Fruit fly (Drosophila melanogaster) whole organism, embryonic: ENCODE measurements around the gene shv.
A peak's percentile ranks its signal among the peaks of the same experiment; 100 is the strongest.

Source experiments
- ATbp ChIP-seq: fragments of 200-800 bp; sonication (Bioruptor generic); optimal IDR thresholded peaks from 2 replicates; lab custom pipeline; 2017; ENCODE audit warnings: missing biosample characterization, mild to moderate bottlenecking, missing genetic modification characterization, missing genetic modification reagents
- Bdp1 ChIP-seq: fragments of 200-800 bp; sonication (Bioruptor generic); optimal IDR thresholded peaks from 3 replicates; lab custom pipeline; 2016; ENCODE audit warnings: missing biosample characterization, missing genetic modification characterization
- Bteb2 ChIP-seq: fragments of 200-800 bp; sonication (Bioruptor generic); optimal IDR thresholded peaks from 2 replicates; lab custom pipeline; 2016; ENCODE audit warnings: missing biosample characterization, missing genetic modification characterization
- CG10147 ChIP-seq: fragments of 200-800 bp; sonication (Bioruptor generic); optimal IDR thresholded peaks from 2 replicates; lab custom pipeline; 2019; ENCODE audit warnings: missing biosample characterization, mild to moderate bottlenecking, missing genetic modification characterization, moderate library complexity
- CG11696 ChIP-seq: fragments of 200-800 bp; sonication (Bioruptor generic); IDR thresholded peaks from 2 replicates; pipeline ENCODE4 v1.3.6; 2022; ENCODE audit warnings: missing biosample characterization, missing genetic modification characterization
- CG12104 ChIP-seq: fragments of 200-800 bp; sonication (Bioruptor generic); optimal IDR thresholded peaks from 3 replicates; lab custom pipeline; 2016; ENCODE audit warnings: missing biosample characterization, missing genetic modification characterization
- CG12236 ChIP-seq: fragments of 200-800 bp; sonication (Bioruptor generic); optimal IDR thresholded peaks from 2 replicates; lab custom pipeline; 2016; ENCODE audit warnings: missing biosample characterization, missing genetic modification characterization
- CG12659 ChIP-seq: fragments of 200-800 bp; sonication (Bioruptor generic); optimal IDR thresholded peaks from 3 replicates; lab custom pipeline; 2017; ENCODE audit warnings: mild to moderate bottlenecking, missing biosample characterization, missing genetic modification reagents, missing genetic modification characterization
- CG14710 ChIP-seq: fragments of 200-800 bp; sonication (Bioruptor generic); optimal IDR thresholded peaks from 3 replicates; lab custom pipeline; 2019; ENCODE audit warnings: missing biosample characterization, mild to moderate bottlenecking, missing genetic modification characterization, moderate library complexity
- CG14965 ChIP-seq: fragments of 200-800 bp; sonication (Bioruptor generic); optimal IDR thresholded peaks from 2 replicates; lab custom pipeline; 2016; ENCODE audit warnings: missing biosample characterization, missing genetic modification characterization, borderline replicate concordance
- CG1792 ChIP-seq: fragments of 200-800 bp; sonication (Bioruptor generic); optimal IDR thresholded peaks from 2 replicates; lab custom pipeline; 2016; ENCODE audit warnings: missing biosample characterization, missing genetic modification characterization
- CG2202 ChIP-seq: fragments of 200-800 bp; sonication (Bioruptor generic); optimal IDR thresholded peaks from 2 replicates; lab custom pipeline; 2018; ENCODE audit warnings: missing biosample characterization, mild to moderate bottlenecking, missing genetic modification characterization
- CG2889 ChIP-seq: fragments of 200-800 bp; sonication (Bioruptor generic); IDR thresholded peaks from 3 replicates; pipeline ENCODE4 v1.3.6; 2022; ENCODE audit warnings: missing biosample characterization, missing genetic modification characterization
- CG30403 ChIP-seq: fragments of 200-800 bp; sonication (Bioruptor generic); optimal IDR thresholded peaks from 3 replicates; lab custom pipeline; 2016; ENCODE audit warnings: missing biosample characterization, missing genetic modification characterization
- CG30431 ChIP-seq: fragments of 200-800 bp; sonication (Bioruptor generic); optimal IDR thresholded peaks from 2 replicates; lab custom pipeline; 2017; ENCODE audit warnings: missing biosample characterization, missing genetic modification characterization
- CG3281 ChIP-seq: fragments of 200-800 bp; sonication (Bioruptor generic); optimal IDR thresholded peaks from 3 replicates; lab custom pipeline; 2017; ENCODE audit warnings: missing biosample characterization, mild to moderate bottlenecking, missing genetic modification characterization
- CG3995 ChIP-seq: fragments of 200-800 bp; sonication (Bioruptor generic); optimal IDR thresholded peaks from 3 replicates; lab custom pipeline; 2016; ENCODE audit warnings: missing biosample characterization, missing genetic modification characterization
- CG4328 ChIP-seq: fragments of 200-800 bp; sonication (Bioruptor generic); optimal IDR thresholded peaks from 3 replicates; lab custom pipeline; 2017; ENCODE audit warnings: missing biosample characterization, missing genetic modification reagents, missing genetic modification characterization
- CG43689 ChIP-seq: fragments of 200-800 bp; sonication (Bioruptor generic); IDR thresholded peaks from 2 replicates; pipeline ENCODE4 v1.3.6; 2022; ENCODE audit warnings: missing biosample characterization, missing genetic modification characterization
- CG4617 ChIP-seq: fragments of 200-800 bp; sonication (Bioruptor generic); optimal IDR thresholded peaks from 3 replicates; lab custom pipeline; 2016; ENCODE audit warnings: missing biosample characterization, missing genetic modification characterization, borderline replicate concordance
- CG6175 ChIP-seq: fragments of 200-800 bp; sonication (Bioruptor generic); IDR thresholded peaks from 3 replicates; pipeline ENCODE4 v1.3.6; 2022; ENCODE audit warnings: missing biosample characterization, missing genetic modification characterization
- CG6689 ChIP-seq: fragments of 200-800 bp; sonication (Bioruptor generic); IDR thresholded peaks from 2 replicates; pipeline ENCODE4 v1.3.6; 2022; ENCODE audit warnings: missing biosample characterization, missing genetic modification characterization
- CG6765 ChIP-seq: fragments of 200-800 bp; sonication (Bioruptor generic); optimal IDR thresholded peaks from 3 replicates; lab custom pipeline; 2017; ENCODE audit warnings: missing biosample characterization, mild to moderate bottlenecking, missing genetic modification characterization
- CG7963 ChIP-seq: fragments of 200-800 bp; sonication (Bioruptor generic); IDR thresholded peaks from 3 replicates; pipeline ENCODE4 v1.3.6; 2022; ENCODE audit warnings: missing biosample characterization, missing genetic modification characterization; ENCODE audit not compliant: partially characterized antibody
- CG8944 ChIP-seq: fragments of 200-800 bp; sonication (Bioruptor generic); optimal IDR thresholded peaks from 3 replicates; lab custom pipeline; 2016; ENCODE audit warnings: missing biosample characterization, missing genetic modification characterization
- CG9817 ChIP-seq: fragments of 200-800 bp; sonication (Bioruptor generic); optimal IDR thresholded peaks from 2 replicates; lab custom pipeline; 2018; ENCODE audit warnings: missing biosample characterization, mild to moderate bottlenecking, missing genetic modification characterization, moderate library complexity
- D ChIP-seq, 2 experiments: fragments of 200-800 bp in 1 of 2; fragments of >200 bp in 1 of 2; sonication (Bioruptor generic) in 1 of 2; optimal IDR thresholded peaks; 2 replicates in 1 of 2; 3 replicates in 1 of 2; lab custom pipeline; 2017; ENCODE audit warnings: mild to moderate bottlenecking in 1 of 2, missing biosample characterization in 1 of 2, missing genetic modification characterization in 1 of 2, missing genetic modification reagents in 1 of 2
- Dp ChIP-seq: fragments of 200-800 bp; sonication (Bioruptor generic); optimal IDR thresholded peaks from 2 replicates; lab custom pipeline; 2018; ENCODE audit warnings: missing biosample characterization, mild to moderate bottlenecking, missing genetic modification characterization, moderate library complexity
- Gug ChIP-seq: fragments of 200-800 bp; sonication (Bioruptor generic); IDR thresholded peaks from 4 replicates; pipeline ENCODE4 v1.3.6; 2022; ENCODE audit warnings: missing biosample characterization, missing genetic modification characterization
- H15 ChIP-seq: fragments of 200-800 bp; sonication (Bioruptor generic); IDR thresholded peaks from 3 replicates; pipeline ENCODE4 v1.3.6; 2022; ENCODE audit warnings: missing biosample characterization, missing genetic modification characterization
- NfI ChIP-seq: fragments of 200-800 bp; sonication (Bioruptor generic); optimal IDR thresholded peaks from 3 replicates; lab custom pipeline; 2018; ENCODE audit warnings: missing biosample characterization, mild to moderate bottlenecking, missing genetic modification characterization, moderate library complexity
- PHDP ChIP-seq: fragments of 200-800 bp; sonication (Bioruptor generic); optimal IDR thresholded peaks from 3 replicates; lab custom pipeline; 2018; ENCODE audit warnings: missing biosample characterization, mild to moderate bottlenecking, missing genetic modification characterization, moderate library complexity
- Ptx1 ChIP-seq: fragments of 200-800 bp; sonication (Bioruptor generic); IDR thresholded peaks from 2 replicates; pipeline ENCODE4 v1.3.6; 2022; ENCODE audit warnings: missing biosample characterization, missing genetic modification characterization
- Ssrp ChIP-seq: fragments of 200-800 bp; sonication (Bioruptor generic); optimal IDR thresholded peaks from 2 replicates; lab custom pipeline; 2018; ENCODE audit warnings: missing biosample characterization, mild to moderate bottlenecking, missing genetic modification characterization, moderate library complexity
- TFAM ChIP-seq: fragments of 200-800 bp; sonication (Bioruptor generic); optimal IDR thresholded peaks from 2 replicates; lab custom pipeline; 2017; ENCODE audit warnings: missing biosample characterization, missing genetic modification characterization, inconsistent platforms
- ac ChIP-seq: fragments of 200-800 bp; sonication (Bioruptor generic); optimal IDR thresholded peaks from 3 replicates; lab custom pipeline; 2017; ENCODE audit warnings: missing biosample characterization, mild to moderate bottlenecking, missing genetic modification characterization
- ase ChIP-seq: fragments of 200-800 bp; sonication (Bioruptor generic); IDR thresholded peaks from 3 replicates; pipeline ENCODE4 v1.3.6; 2022; ENCODE audit warnings: missing biosample characterization, missing genetic modification characterization
- bcd ChIP-seq: fragments of 200-800 bp; sonication (Bioruptor generic); optimal IDR thresholded peaks from 2 replicates; lab custom pipeline; 2017; ENCODE audit warnings: missing biosample characterization, mild to moderate bottlenecking, missing genetic modification characterization
- caup ChIP-seq: fragments of 200-800 bp; sonication (Bioruptor generic); optimal IDR thresholded peaks from 3 replicates; lab custom pipeline; 2017; ENCODE audit warnings: missing biosample characterization, mild to moderate bottlenecking, missing genetic modification characterization, moderate library complexity; ENCODE audit not compliant: severe bottlenecking
- crc ChIP-seq: fragments of 200-800 bp; sonication (Bioruptor generic); optimal IDR thresholded peaks from 2 replicates; lab custom pipeline; 2016; ENCODE audit warnings: missing biosample characterization, missing genetic modification characterization
- dmrt11E ChIP-seq: fragments of 200-800 bp; sonication (Bioruptor generic); optimal IDR thresholded peaks from 3 replicates; lab custom pipeline; 2018; ENCODE audit warnings: missing biosample characterization, mild to moderate bottlenecking, missing genetic modification characterization, moderate library complexity
- eve ChIP-seq, 2 experiments: fragments of >200 bp; optimal IDR thresholded peaks; 2 replicates each; lab custom pipeline; 2017; ENCODE audit warnings: missing biosample characterization in 2 of 2, missing genetic modification characterization in 2 of 2
- mld ChIP-seq: fragments of 200-800 bp; sonication (Bioruptor generic); IDR thresholded peaks from 3 replicates; pipeline ENCODE4 v1.3.6; 2022; ENCODE audit warnings: missing biosample characterization, missing genetic modification characterization; ENCODE audit not compliant: partially characterized antibody
- nau ChIP-seq: fragments of 200-800 bp; sonication (Bioruptor generic); optimal IDR thresholded peaks from 3 replicates; lab custom pipeline; 2017; ENCODE audit warnings: missing biosample characterization, mild to moderate bottlenecking, missing genetic modification characterization, missing genetic modification reagents
- nerfin-1 ChIP-seq: fragments of 200-800 bp; sonication (Bioruptor generic); optimal IDR thresholded peaks from 3 replicates; lab custom pipeline; 2019; ENCODE audit warnings: missing biosample characterization, mild to moderate bottlenecking, missing genetic modification characterization, moderate library complexity
- pfk ChIP-seq: fragments of 200-800 bp; sonication (Bioruptor generic); optimal IDR thresholded peaks from 2 replicates; lab custom pipeline; 2018; ENCODE audit warnings: missing biosample characterization, mild to moderate bottlenecking, missing genetic modification characterization, moderate library complexity
- row ChIP-seq: fragments of 200-800 bp; sonication (Bioruptor generic); IDR thresholded peaks from 3 replicates; pipeline ENCODE4 v1.3.6; 2022; ENCODE audit warnings: missing biosample characterization, missing genetic modification characterization
- salm ChIP-seq: fragments of 200-800 bp; sonication (Bioruptor generic); optimal IDR thresholded peaks from 2 replicates; lab custom pipeline; 2018; ENCODE audit warnings: missing biosample characterization, mild to moderate bottlenecking, missing genetic modification characterization
- sug ChIP-seq: fragments of 200-800 bp; optimal IDR thresholded peaks from 2 replicates; lab custom pipeline; 2019; ENCODE audit warnings: missing biosample characterization, mild to moderate bottlenecking, missing genetic modification characterization, moderate library complexity

shv gene

DNA sequence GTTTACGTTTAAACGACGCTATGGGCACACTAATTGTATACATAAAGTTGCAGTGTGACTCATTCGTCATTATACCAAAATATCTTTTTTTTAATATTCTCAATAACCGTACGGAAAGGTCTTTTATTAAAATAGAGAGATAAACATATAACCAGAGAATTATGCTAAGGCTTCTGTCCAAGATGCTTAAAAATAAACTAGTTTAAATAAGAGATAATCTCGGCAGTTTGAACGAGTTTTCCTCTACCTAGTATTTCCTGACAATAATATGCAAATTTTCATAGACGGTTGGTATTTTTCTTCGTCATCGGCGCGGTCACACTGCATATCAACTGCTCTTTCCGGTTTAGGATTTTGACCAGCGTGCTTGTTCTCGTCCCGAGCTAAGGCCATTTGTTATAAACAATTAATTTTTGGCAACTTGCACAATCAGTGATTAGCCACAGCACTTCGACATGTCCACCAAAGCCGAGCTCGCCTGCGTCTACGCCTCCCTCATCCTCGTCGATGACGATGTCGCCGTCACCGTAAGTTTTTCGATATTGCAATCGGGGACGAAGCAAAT is 33.2 kb upstream of the shv start, which contains the start of the genes CG13690 and RpLP1 (continued):
- peak; percentile 15 for TF ChIP-seq CG4617 (GFP tag; lab: Kevin White, UChicago)
- TF ChIP-seq caup (GFP tag; lab: Kevin White, UChicago): peak; percentile 91
- TF ChIP-seq CG30403 (GFP tag; lab: Kevin White, UChicago): peak; percentile 70
- TF ChIP-seq CG3995: peak; percentile 44
- TF ChIP-seq eve (GFP tag; optimal IDR thresholded peaks at IDR 0.05; lab: Kevin White, UChicago): no peak
- TF ChIP-seq Bdp1: peak; percentile 50
- no peak for TF ChIP-seq CG6689 (GFP tag; lab: Robert Waterston, UW)
- TF ChIP-seq dmrt11E (tag; lab: Kevin White, UChicago): peak; percentile 64
- TF ChIP-seq Dp (GFP tag; lab: Kevin White, UChicago): peak; percentile 88
- TF ChIP-seq CG7963: no peak
- peak; percentile 77 for TF ChIP-seq CG2202 (tag; lab: Kevin White, UChicago)
- no peak for TF ChIP-seq Gug (GFP tag; lab: Robert Waterston, UW)
- peak; percentile 87 for TF ChIP-seq nau (GFP tag; lab: Kevin White, UChicago)
- TF ChIP-seq CG30431 (GFP tag; lab: Kevin White, UChicago): peak; percentile 26
- TF ChIP-seq ATbp: peak; percentile 78
- no peak for TF ChIP-seq CG43689 (GFP tag; lab: Robert Waterston, UW)
- TF ChIP-seq Ptx1 (GFP tag; lab: Robert Waterston, UW): no peak
- TF ChIP-seq ase (GFP tag; lab: Robert Waterston, UW): no peak; the same call in 2 of the 3 replicates
- peak; percentile 51 for TF ChIP-seq CG1792 (GFP tag; lab: Kevin White, UChicago)
- TF ChIP-seq CG9817 (tag; lab: Kevin White, UChicago): peak; percentile 59
- TF ChIP-seq row (GFP tag; lab: Robert Waterston, UW): peak; percentile 45; the same call in 2 of the 3 replicates
- TF ChIP-seq nerfin-1 (tag; lab: Kevin White, UChicago): peak; percentile 72
- TF ChIP-seq crc: peak; percentile 52
- TF ChIP-seq CG2889: no peak
- peak; percentile 85 for TF ChIP-seq bcd (GFP tag; lab: Kevin White, UChicago)
- TF ChIP-seq CG10147 (GFP tag; lab: Kevin White, UChicago): peak; percentile 77
- no peak for TF ChIP-seq mld
- peak; percentile 88 for TF ChIP-seq CG3281
- TF ChIP-seq H15 (GFP tag; lab: Robert Waterston, UW): no peak
- peak; percentile 83 for TF ChIP-seq PHDP (tag; lab: Kevin White, UChicago)
- peak; percentile 93 for TF ChIP-seq CG6765 (GFP tag; lab: Kevin White, UChicago)
- peak; percentile 58 for TF ChIP-seq pfk
- 0 out of 2 replicates have a peak, but pooled peaks have one; percentile 39 for TF ChIP-seq CG11696 (GFP tag; lab: Robert Waterston, UW)
- no peak for TF ChIP-seq CG6175
- peak; percentile 81 for TF ChIP-seq NfI (GFP tag; lab: Kevin White, UChicago)
- TF ChIP-seq salm (tag; lab: Kevin White, UChicago): peak; percentile 80
- peak; percentile 70 for TF ChIP-seq TFAM
- peak; percentile 73 for TF ChIP-seq sug
- peak; percentile 47 for TF ChIP-seq CG8944
- TF ChIP-seq CG4328 (GFP tag; lab: Kevin White, UChicago): peak; percentile 89
- TF ChIP-seq CG12104 (GFP tag; lab: Kevin White, UChicago): peak; percentile 82
- TF ChIP-seq Ssrp (tag; lab: Kevin White, UChicago): peak; percentile 14
- peak; percentile 51 for TF ChIP-seq ac (GFP tag; lab: Kevin White, UChicago)
- TF ChIP-seq D (optimal IDR thresholded peaks at IDR 0.05; lab: Kevin White, UChicago): no peak
- peak; percentile 73 for TF ChIP-seq D (GFP tag; optimal IDR thresholded peaks at IDR 0.05; lab: Kevin White, UChicago)
- peak; percentile 92 for TF ChIP-seq CG12659 (GFP tag; lab: Kevin White, UChicago)
- peak; percentile 70 for TF ChIP-seq Bteb2
- peak; percentile 93 for TF ChIP-seq CG14710 (tag; lab: Kevin White, UChicago)
- TF ChIP-seq CG12236 (GFP tag; lab: Kevin White, UChicago): peak; percentile 61
- no peak for TF ChIP-seq CG14965
